Worm (Caenorhabditis elegans): ENCODE results near the gene vps-33.2.

vps-33.2 gene

ce11 chrII:6563238-6563637 lies 37.8 kb upstream of the vps-33.2 start (continued):
- TF ChIP-seq zfh-2 (GFP tag; conservative IDR thresholded peaks at IDR 0.05) (peak; percentile 49), nfya-2 (GFP tag; IDR thresholded peaks at IDR 0.05) (no peak), ztf-3 (GFP tag; optimal IDR thresholded peaks at IDR 0.05) (no peak), ztf-25 (GFP tag; IDR thresholded peaks at IDR 0.05) (no peak), lsl-1 (GFP tag; optimal IDR thresholded peaks at IDR 0.05) (no peak), nfya-1 (tag; optimal IDR thresholded peaks at IDR 0.05; ENCODE audit: borderline replicate concordance, insufficient read depth) (no peak), snpc-1.1 (tag; optimal IDR thresholded peaks at IDR 0.05; ENCODE audit: insufficient read depth) (no peak), unc-130 (GFP tag; optimal IDR thresholded peaks at IDR 0.05) (no peak), athp-1 (tag; optimal IDR thresholded peaks at IDR 0.05) (no peak), snpc-3.4 (tag; optimal IDR thresholded peaks at IDR 0.05) (no peak), ceh-40 (GFP tag; IDR thresholded peaks at IDR 0.05) (no peak), lsy-27 (tag; optimal IDR thresholded peaks at IDR 0.05; ENCODE audit: borderline replicate concordance, insufficient read depth) (no peak), nhr-90 (tag; optimal IDR thresholded peaks at IDR 0.05) (no peak), cebp-1 (GFP tag; IDR thresholded peaks at IDR 0.05) (no peak), cebp-1 (tag; optimal IDR thresholded peaks at IDR 0.05) (peak; percentile 46), him-1 (tag; optimal IDR thresholded peaks at IDR 0.05) (no peak), F39B2.1 (GFP tag; IDR thresholded peaks at IDR 0.05) (no peak), pha-4 (tag; optimal IDR thresholded peaks at IDR 0.05) (no peak), F49E8.2 (tag; optimal IDR thresholded peaks at IDR 0.05; ENCODE audit: insufficient read depth) (no peak), K12H6.12 (tag; optimal IDR thresholded peaks at IDR 0.05) (no peak), F23B12.7 (tag; optimal IDR thresholded peaks at IDR 0.05; ENCODE audit: insufficient read depth) (no peak), unc-62 (GFP tag; optimal IDR thresholded peaks at IDR 0.05) (no peak), ZK185.1 (tag; optimal IDR thresholded peaks at IDR 0.05; ENCODE audit: poor library complexity, severe bottlenecking) (peak; percentile 10), let-526 (GFP tag; IDR thresholded peaks at IDR 0.05) (no peak), nhr-27 (tag; optimal IDR thresholded peaks at IDR 0.05) (no peak), hmg-1.2 (GFP tag; IDR thresholded peaks at IDR 0.05) (peak; percentile 87), attf-5 (GFP tag; optimal IDR thresholded peaks at IDR 0.05) (peak; percentile 16), somi-1 (GFP tag; optimal IDR thresholded peaks at IDR 0.05) (no peak), rcor-1 (GFP tag; IDR thresholded peaks at IDR 0.05) (no peak), B0261.1 (tag; optimal IDR thresholded peaks at IDR 0.05) (no peak), mel-28 (tag; optimal IDR thresholded peaks at IDR 0.05; ENCODE audit: borderline replicate concordance) (no peak), efl-1 (GFP tag; optimal IDR thresholded peaks at IDR 0.05) (no peak), madf-10 (tag; optimal IDR thresholded peaks at IDR 0.05) (no peak), let-607 (tag; optimal IDR thresholded peaks at IDR 0.05) (no peak), nfyb-1 (GFP tag; IDR thresholded peaks at IDR 0.05) (0 out of 2 replicates have a peak, but pooled peaks have one; percentile 22), Y95B8A.8 (GFP tag; IDR thresholded peaks at IDR 0.05) (no peak), C06A6.2 (GFP tag; conservative IDR thresholded peaks at IDR 0.05) (no peak), B0035.1 (tag; optimal IDR thresholded peaks at IDR 0.05) (no peak), nhr-120 (GFP tag; IDR thresholded peaks at IDR 0.05) (no peak), sea-2 (GFP tag; IDR thresholded peaks at IDR 0.05) (no peak), madf-3 (GFP tag; IDR thresholded peaks at IDR 0.05) (no peak), hmg-20 (GFP tag; IDR thresholded peaks at IDR 0.05) (no peak), akir-1 (GFP tag; optimal IDR thresholded peaks at IDR 0.05) (no peak), B0019.2 (GFP tag; conservative IDR thresholded peaks at IDR 0.05) (no peak), F10E7.11 (tag; optimal IDR thresholded peaks at IDR 0.05) (no peak), lin-35 (GFP tag; optimal IDR thresholded peaks at IDR 0.05) (peak in 1 of 3 experiments; percentile 18), zim-3 (tag; optimal IDR thresholded peaks at IDR 0.05) (no peak), ceh-91 (GFP tag; IDR thresholded peaks at IDR 0.05) (no peak)

All from whole organism, young adult.